Fruit fly (Drosophila melanogaster) whole organism, embryonic: ENCODE results near the gene deltaCOP.
A peak's percentile ranks its signal among the peaks of the same experiment; 100 is the strongest.

Source experiments
- Antp ChIP-seq: fragments of 200-800 bp; sonication (Bioruptor generic); optimal IDR thresholded peaks from 3 replicates; lab custom pipeline; 2016; ENCODE audit warnings: missing biosample characterization, missing genetic modification characterization
- CG10462 ChIP-seq: fragments of 200-800 bp; sonication (Bioruptor generic); optimal IDR thresholded peaks from 2 replicates; lab custom pipeline; 2016; ENCODE audit warnings: missing biosample characterization, missing genetic modification characterization
- CG13775 ChIP-seq: fragments of 200-800 bp; sonication (Bioruptor generic); optimal IDR thresholded peaks from 3 replicates; lab custom pipeline; 2017; ENCODE audit warnings: missing biosample characterization, mild to moderate bottlenecking, missing genetic modification characterization
- CG14860 ChIP-seq: fragments of 200-800 bp; sonication (Bioruptor generic); IDR thresholded peaks from 3 replicates; pipeline ENCODE4 v1.3.6; 2022; ENCODE audit warnings: missing biosample characterization, missing genetic modification characterization; ENCODE audit not compliant: partially characterized antibody
- CG15601 ChIP-seq: fragments of 200-800 bp; sonication (Bioruptor generic); optimal IDR thresholded peaks from 3 replicates; lab custom pipeline; 2019; ENCODE audit warnings: missing biosample characterization, mild to moderate bottlenecking, missing genetic modification characterization, moderate library complexity
- CG16813 ChIP-seq: fragments of 200-800 bp; sonication (Bioruptor generic); IDR thresholded peaks from 3 replicates; pipeline ENCODE4 v1.3.6; 2022; ENCODE audit warnings: missing biosample characterization, missing genetic modification characterization; ENCODE audit not compliant: partially characterized antibody
- CG16863 ChIP-seq: fragments of 200-800 bp; sonication (Bioruptor generic); optimal IDR thresholded peaks from 3 replicates; lab custom pipeline; 2016; ENCODE audit warnings: missing biosample characterization, missing genetic modification characterization
- CG17328 ChIP-seq: fragments of 200-800 bp; sonication (Bioruptor generic); IDR thresholded peaks from 2 replicates; pipeline ENCODE4 v1.3.6; 2022; ENCODE audit warnings: missing biosample characterization, missing genetic modification characterization
- CG17385 ChIP-seq: fragments of 200-800 bp; sonication (Bioruptor generic); optimal IDR thresholded peaks from 3 replicates; lab custom pipeline; 2018; ENCODE audit warnings: missing biosample characterization, mild to moderate bottlenecking, missing genetic modification characterization
- CG17612 ChIP-seq: fragments of 200-800 bp; sonication (Bioruptor generic); IDR thresholded peaks from 2 replicates; pipeline ENCODE4 v1.3.6; 2022; ENCODE audit warnings: missing biosample characterization, missing genetic modification characterization
- CG1792 ChIP-seq: fragments of 200-800 bp; sonication (Bioruptor generic); optimal IDR thresholded peaks from 2 replicates; lab custom pipeline; 2016; ENCODE audit warnings: missing biosample characterization, missing genetic modification characterization
- CG18011 ChIP-seq: fragments of 200-800 bp; sonication (Bioruptor generic); optimal IDR thresholded peaks from 2 replicates; lab custom pipeline; 2017; ENCODE audit warnings: missing biosample characterization, missing genetic modification characterization, mild to moderate bottlenecking, moderate library complexity, missing genotype
- CG2199 ChIP-seq: fragments of 200-800 bp; sonication (Bioruptor generic); IDR thresholded peaks from 3 replicates; pipeline ENCODE4 v1.3.6; 2022; ENCODE audit warnings: missing biosample characterization, missing genetic modification characterization
- CG2678 ChIP-seq: fragments of 200-800 bp; sonication (Bioruptor generic); optimal IDR thresholded peaks from 3 replicates; lab custom pipeline; 2019; ENCODE audit warnings: missing biosample characterization, mild to moderate bottlenecking, missing genetic modification characterization, moderate library complexity
- CG30020 ChIP-seq: fragments of 200-800 bp; optimal IDR thresholded peaks from 2 replicates; lab custom pipeline; 2019; ENCODE audit warnings: missing biosample characterization, mild to moderate bottlenecking, missing genetic modification characterization, moderate library complexity
- CG4707 ChIP-seq: fragments of 200-800 bp; sonication (Bioruptor generic); optimal IDR thresholded peaks from 2 replicates; lab custom pipeline; 2018; ENCODE audit warnings: missing biosample characterization, mild to moderate bottlenecking, missing genetic modification characterization, moderate library complexity
- CG6791 ChIP-seq: fragments of 200-800 bp; sonication (Bioruptor generic); IDR thresholded peaks from 3 replicates; pipeline ENCODE4 v1.3.6; 2022; ENCODE audit warnings: missing biosample characterization, missing genetic modification characterization; ENCODE audit not compliant: partially characterized antibody
- CG7271 ChIP-seq: fragments of 200-800 bp; sonication (Bioruptor generic); optimal IDR thresholded peaks from 2 replicates; lab custom pipeline; 2018; ENCODE audit warnings: missing biosample characterization, mild to moderate bottlenecking, missing genetic modification characterization, moderate library complexity
- CG8765 ChIP-seq: fragments of 200-800 bp; sonication (Bioruptor generic); IDR thresholded peaks from 2 replicates; pipeline ENCODE4 v1.3.6; 2022; ENCODE audit warnings: missing biosample characterization, missing genetic modification characterization
- CG9609 ChIP-seq: fragments of 200-800 bp; sonication (Bioruptor generic); optimal IDR thresholded peaks from 3 replicates; lab custom pipeline; 2016; ENCODE audit warnings: missing biosample characterization, missing genetic modification characterization
- CG9817 ChIP-seq: fragments of 200-800 bp; sonication (Bioruptor generic); optimal IDR thresholded peaks from 2 replicates; lab custom pipeline; 2018; ENCODE audit warnings: missing biosample characterization, mild to moderate bottlenecking, missing genetic modification characterization, moderate library complexity
- CHES-1-like ChIP-seq: fragments of 200-800 bp; sonication (Bioruptor generic); optimal IDR thresholded peaks from 2 replicates; lab custom pipeline; 2016; ENCODE audit warnings: missing biosample characterization, missing genetic modification characterization
- Ets97D ChIP-seq: fragments of 200-800 bp; sonication (Bioruptor generic); optimal IDR thresholded peaks from 3 replicates; lab custom pipeline; 2016; ENCODE audit warnings: missing biosample characterization, missing genetic modification characterization
- HLH3B ChIP-seq: fragments of 200-800 bp; sonication (Bioruptor generic); IDR thresholded peaks from 2 replicates; pipeline ENCODE4 v1.3.6; 2022; ENCODE audit warnings: missing biosample characterization, missing genetic modification characterization
- HLH54F ChIP-seq: fragments of 200-800 bp; sonication (Bioruptor generic); optimal IDR thresholded peaks from 3 replicates; lab custom pipeline; 2016; ENCODE audit warnings: missing biosample characterization, missing genetic modification characterization
- MBD-R2 ChIP-seq: fragments of 200-800 bp; sonication (Bioruptor generic); IDR thresholded peaks from 2 replicates; pipeline ENCODE4 v1.3.6; 2022; ENCODE audit warnings: missing biosample characterization, missing genetic modification characterization
- NC2α ChIP-seq: fragments of 200-800 bp; sonication (Bioruptor generic); optimal IDR thresholded peaks from 2 replicates; lab custom pipeline; 2016; ENCODE audit warnings: missing biosample characterization, missing genetic modification characterization
- Nf-YA ChIP-seq: fragments of 200-800 bp; sonication (Bioruptor generic); IDR thresholded peaks from 2 replicates; pipeline ENCODE4 v1.3.6; 2022; ENCODE audit warnings: missing biosample characterization, missing genetic modification characterization
- Rx ChIP-seq: fragments of 200-800 bp; sonication (Bioruptor generic); IDR thresholded peaks from 2 replicates; pipeline ENCODE4 v1.3.6; 2022; ENCODE audit warnings: missing biosample characterization, missing genetic modification characterization
- Sin3A ChIP-seq: fragments of >200 bp; optimal IDR thresholded peaks from 2 replicates; lab custom pipeline; 2018
- Six4 ChIP-seq: fragments of 200-800 bp; sonication (Bioruptor generic); optimal IDR thresholded peaks from 2 replicates; lab custom pipeline; 2016; ENCODE audit warnings: missing biosample characterization, missing genetic modification characterization
- Tbp ChIP-seq: fragments of >200 bp; optimal IDR thresholded peaks from 2 replicates; lab custom pipeline; 2018; ENCODE audit warnings: missing biosample characterization, missing genetic modification characterization
- YL-1 ChIP-seq: fragments of 200-800 bp; sonication (Bioruptor generic); optimal IDR thresholded peaks from 3 replicates; lab custom pipeline; 2017; ENCODE audit warnings: missing biosample characterization, mild to moderate bottlenecking, missing genetic modification characterization
- al ChIP-seq: fragments of 200-800 bp; sonication (Bioruptor generic); IDR thresholded peaks from 2 replicates; pipeline ENCODE4 v1.3.6; 2022; ENCODE audit warnings: missing biosample characterization, missing genetic modification characterization
- bcd ChIP-seq: fragments of 200-800 bp; sonication (Bioruptor generic); optimal IDR thresholded peaks from 2 replicates; lab custom pipeline; 2017; ENCODE audit warnings: missing biosample characterization, mild to moderate bottlenecking, missing genetic modification characterization
- crol ChIP-seq: fragments of 200-800 bp; sonication (Bioruptor generic); IDR thresholded peaks from 2 replicates; pipeline ENCODE4 v1.3.6; 2022; ENCODE audit warnings: missing biosample characterization, missing genetic modification characterization
- cwo ChIP-seq: fragments of 200-800 bp; sonication (Bioruptor generic); optimal IDR thresholded peaks from 3 replicates; lab custom pipeline; 2017; ENCODE audit warnings: missing biosample characterization, missing genetic modification characterization, mild to moderate bottlenecking, moderate library complexity, missing genetic modification reagents
- ewg ChIP-seq: fragments of 200-800 bp; sonication (Bioruptor generic); optimal IDR thresholded peaks from 3 replicates; lab custom pipeline; 2017; ENCODE audit warnings: mild to moderate bottlenecking, missing biosample characterization, missing genetic modification reagents, missing genetic modification characterization
- insv ChIP-seq, 2 experiments: fragments of 200-800 bp; sonication (Bioruptor generic); optimal IDR thresholded peaks; 3 replicates each; lab custom pipeline; 2016 to 2018; ENCODE audit warnings: missing biosample characterization in 2 of 2, missing genetic modification characterization in 2 of 2
- kah ChIP-seq: fragments of 200-800 bp; sonication (Bioruptor generic); optimal IDR thresholded peaks from 2 replicates; lab custom pipeline; 2018; ENCODE audit warnings: missing biosample characterization, mild to moderate bottlenecking, missing genetic modification characterization
- klu ChIP-seq: fragments of 200-800 bp; sonication (Bioruptor generic); IDR thresholded peaks from 2 replicates; pipeline ENCODE4 v1.3.6; 2022; ENCODE audit warnings: missing biosample characterization, missing genetic modification characterization
- maf-S ChIP-seq: fragments of 200-800 bp; sonication (Bioruptor generic); optimal IDR thresholded peaks from 2 replicates; lab custom pipeline; 2016; ENCODE audit warnings: missing biosample characterization, missing genetic modification characterization
- mirr ChIP-seq: fragments of 200-800 bp; sonication (Bioruptor generic); optimal IDR thresholded peaks from 3 replicates; lab custom pipeline; 2018; ENCODE audit warnings: missing biosample characterization, mild to moderate bottlenecking, missing genetic modification characterization
- pita ChIP-seq: fragments of 200-800 bp; sonication (Bioruptor generic); optimal IDR thresholded peaks from 2 replicates; lab custom pipeline; 2017; ENCODE audit warnings: missing biosample characterization, mild to moderate bottlenecking, missing genetic modification characterization
- row ChIP-seq: fragments of 200-800 bp; sonication (Bioruptor generic); IDR thresholded peaks from 3 replicates; pipeline ENCODE4 v1.3.6; 2022; ENCODE audit warnings: missing biosample characterization, missing genetic modification characterization
- sens-2 ChIP-seq: fragments of 200-800 bp; sonication (Bioruptor generic); IDR thresholded peaks from 2 replicates; pipeline ENCODE4 v1.3.6; 2022; ENCODE audit warnings: missing biosample characterization, missing genetic modification characterization
- shn ChIP-seq: fragments of 200-800 bp; sonication (Bioruptor generic); optimal IDR thresholded peaks from 3 replicates; lab custom pipeline; 2016; ENCODE audit warnings: missing biosample characterization, missing genetic modification characterization
- sna ChIP-seq: fragments of 200-800 bp; sonication (Bioruptor generic); IDR thresholded peaks from 2 replicates; pipeline ENCODE4 v1.3.6; 2022; ENCODE audit warnings: missing biosample characterization, missing genetic modification characterization; ENCODE audit not compliant: partially characterized antibody
- tio ChIP-seq: fragments of 200-800 bp; sonication (Bioruptor generic); optimal IDR thresholded peaks from 2 replicates; lab custom pipeline; 2017; ENCODE audit warnings: missing biosample characterization, missing genetic modification characterization, inconsistent platforms
- tup ChIP-seq: fragments of 200-800 bp; sonication (Bioruptor generic); optimal IDR thresholded peaks from 2 replicates; lab custom pipeline; 2016; ENCODE audit warnings: missing biosample characterization, mild to moderate bottlenecking, missing genetic modification characterization, moderate library complexity
- unc-4 ChIP-seq: fragments of 200-800 bp; sonication (Bioruptor generic); IDR thresholded peaks from 2 replicates; pipeline ENCODE4 v1.3.6; 2022; ENCODE audit warnings: missing biosample characterization, missing genetic modification characterization; ENCODE audit not compliant: partially characterized antibody

The deltaCOP gene

dm6 chrX:1899445-1900085 is 38.0 kb upstream of the deltaCOP start (continued):
- peak; percentile 59 for TF ChIP-seq ewg
- TF ChIP-seq YL-1: peak; percentile 43
- no peak for TF ChIP-seq MBD-R2 (GFP tag; lab: Robert Waterston, UW)
- no peak for TF ChIP-seq mirr (GFP tag; lab: Kevin White, UChicago)
- TF ChIP-seq CG17328: no peak
- no peak for TF ChIP-seq Six4 (GFP tag; lab: Kevin White, UChicago)
- no peak for TF ChIP-seq CG13775 (GFP tag; lab: Kevin White, UChicago)
- TF ChIP-seq CG14860 (GFP tag; lab: Robert Waterston, UW): no peak
- no peak for TF ChIP-seq shn (GFP tag; lab: Kevin White, UChicago)
- TF ChIP-seq CG9609: no peak
- no peak for TF ChIP-seq Antp
- peak; percentile 46; the same call in 1 of the 2 replicates for TF ChIP-seq klu (GFP tag; lab: Robert Waterston, UW)
- TF ChIP-seq CG1792: no peak
- no peak for TF ChIP-seq bcd (GFP tag; lab: Kevin White, UChicago)
- no peak for TF ChIP-seq CG16813 (GFP tag; lab: Robert Waterston, UW)
- no peak for TF ChIP-seq row
- no peak for TF ChIP-seq CG18011
- TF ChIP-seq Tbp (GFP tag; lab: Kevin White, UChicago): no peak
- no peak for TF ChIP-seq CG2199 (GFP tag; lab: Robert Waterston, UW)
- no peak for TF ChIP-seq al (GFP tag; lab: Robert Waterston, UW)
- no peak for TF ChIP-seq CG10462
- no peak for TF ChIP-seq CG16863
- no peak for TF ChIP-seq HLH54F (GFP tag; lab: Kevin White, UChicago)
- no peak for TF ChIP-seq tio (GFP tag; lab: Kevin White, UChicago)
- TF ChIP-seq insv (GFP tag; optimal IDR thresholded peaks at IDR 0.05; lab: Kevin White, UChicago): peak in 1 of 2 experiments; percentile 22
- no peak for TF ChIP-seq CHES-1-like (GFP tag; lab: Kevin White, UChicago)
- TF ChIP-seq pita: no peak
- TF ChIP-seq CG4707 (GFP tag; lab: Kevin White, UChicago): no peak
- TF ChIP-seq maf-S (GFP tag; lab: Kevin White, UChicago): no peak
- no peak for TF ChIP-seq HLH3B (GFP tag; lab: Robert Waterston, UW)
- TF ChIP-seq CG6791 (GFP tag; lab: Robert Waterston, UW): no peak
- TF ChIP-seq crol (GFP tag; lab: Robert Waterston, UW): peak; percentile 87
- TF ChIP-seq CG30020 (tag; lab: Kevin White, UChicago): no peak
- TF ChIP-seq cwo (GFP tag; lab: Kevin White, UChicago): no peak
- TF ChIP-seq Rx (GFP tag; lab: Robert Waterston, UW): no peak
- no peak for TF ChIP-seq sna (GFP tag; lab: Robert Waterston, UW)
- no peak for TF ChIP-seq CG15601 (tag; lab: Kevin White, UChicago)
- TF ChIP-seq kah (GFP tag; lab: Kevin White, UChicago): no peak
- no peak for TF ChIP-seq NC2α (GFP tag; lab: Kevin White, UChicago)
- no peak for TF ChIP-seq Sin3A (lab: Kevin White, UChicago)
- no peak for TF ChIP-seq CG9817 (tag; lab: Kevin White, UChicago)
- TF ChIP-seq Nf-YA (GFP tag; lab: Robert Waterston, UW): no peak
- TF ChIP-seq CG7271 (tag; lab: Kevin White, UChicago): no peak
- peak; percentile 40; the same call in 1 of the 2 replicates for TF ChIP-seq unc-4 (GFP tag; lab: Robert Waterston, UW)
- TF ChIP-seq tup (GFP tag; lab: Kevin White, UChicago): no peak
- no peak for TF ChIP-seq CG2678 (tag; lab: Kevin White, UChicago)
- TF ChIP-seq sens-2: no peak
- no peak for TF ChIP-seq CG17612 (GFP tag; lab: Robert Waterston, UW)
- no peak for TF ChIP-seq CG8765
- TF ChIP-seq Ets97D (GFP tag; lab: Kevin White, UChicago): no peak
- TF ChIP-seq CG17385 (GFP tag; lab: Kevin White, UChicago): no peak
